ENCODE assay signal across 1 worm cellular context in genomic region chrIII:9775916-9776315, ce11.
A peak's percentile ranks its signal among the peaks of the same experiment; 100 is the strongest.
TF ChIP-seq lines count a peak whose summit lies in the region.

No protein-coding gene starts in this region.

TF ChIP-seq in whole organism, young adult, 124 proteins besides CTCF, POLR2A, EP300 and RAD21 (continued from another document):
- TF ChIP-seq sptf-2 (GFP tag; optimal IDR thresholded peaks at IDR 0.05; lab: Kevin White, UChicago) (no peak), tlf-1 (GFP tag; optimal IDR thresholded peaks at IDR 0.05; lab: Kevin White, UChicago) (no peak), ztf-26 (tag; optimal IDR thresholded peaks at IDR 0.05; lab: Kevin White, UChicago) (no peak), nhr-179 (tag; optimal IDR thresholded peaks at IDR 0.05; lab: Kevin White, UChicago) (no peak), nhr-90 (tag; optimal IDR thresholded peaks at IDR 0.05; lab: Kevin White, UChicago) (no peak), madf-6 (GFP tag; IDR thresholded peaks at IDR 0.05; lab: Robert Waterston, UW) (0 out of 2 replicates have a peak, but pooled peaks have one; percentile 13), mxl-1 (tag; optimal IDR thresholded peaks at IDR 0.05; lab: Kevin White, UChicago) (no peak)
